Fruit fly (Drosophila melanogaster): ENCODE measurements around the gene loj.

loj gene

DNA sequence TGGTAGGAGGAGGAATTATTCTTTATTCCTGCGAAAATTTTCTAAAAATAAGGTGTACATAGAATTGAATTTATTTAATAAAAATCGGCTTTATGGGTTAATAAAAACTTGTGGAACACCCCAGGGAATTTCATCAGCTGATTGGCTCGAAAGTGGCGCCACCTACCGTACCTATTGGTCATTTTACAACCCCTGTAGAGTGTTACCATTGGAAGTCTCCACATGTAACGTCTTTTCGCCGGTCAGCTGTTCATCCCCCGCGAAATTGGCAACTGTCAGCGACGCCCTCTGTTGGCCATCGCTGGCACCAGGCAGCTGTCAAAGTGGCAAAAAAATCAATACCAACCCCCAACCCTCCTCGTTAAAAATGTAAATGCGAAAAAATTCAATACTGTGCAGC, 12.2 kb upstream of the loj start, which contains the start of gene CG13293:
Gene CG13293 (plus strand): TSS at position 323 of the 400 bp plus-strand sequence.
- TF ChIP-seq CTCF (optimal IDR thresholded peaks at IDR 0.05) (peak; percentile 92 to 97), CG8478 (optimal IDR thresholded peaks at IDR 0.05) (no peak)

DNA sequence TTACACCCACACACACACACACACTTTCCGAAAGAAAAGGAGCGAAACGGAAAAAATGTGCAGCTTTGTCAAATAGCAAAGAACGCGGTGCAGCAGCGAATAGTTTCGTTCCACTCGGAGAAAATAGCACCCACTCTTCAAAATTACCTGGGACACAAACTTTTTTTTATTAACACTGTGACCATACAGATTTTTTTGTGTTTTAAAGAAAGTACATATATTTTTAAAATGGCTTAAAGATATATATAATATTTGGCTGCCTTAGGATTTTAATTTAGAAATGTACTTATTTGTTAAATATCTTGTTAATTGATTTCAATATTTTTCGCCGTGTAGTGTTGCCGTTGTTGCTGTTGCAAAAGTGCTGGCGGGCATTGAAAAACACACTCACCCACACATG, 10.3 kb upstream of the loj start:
- TF ChIP-seq CTCF (optimal IDR thresholded peaks at IDR 0.05) (no peak), CG8478 (optimal IDR thresholded peaks at IDR 0.05) (no peak)

DNA sequence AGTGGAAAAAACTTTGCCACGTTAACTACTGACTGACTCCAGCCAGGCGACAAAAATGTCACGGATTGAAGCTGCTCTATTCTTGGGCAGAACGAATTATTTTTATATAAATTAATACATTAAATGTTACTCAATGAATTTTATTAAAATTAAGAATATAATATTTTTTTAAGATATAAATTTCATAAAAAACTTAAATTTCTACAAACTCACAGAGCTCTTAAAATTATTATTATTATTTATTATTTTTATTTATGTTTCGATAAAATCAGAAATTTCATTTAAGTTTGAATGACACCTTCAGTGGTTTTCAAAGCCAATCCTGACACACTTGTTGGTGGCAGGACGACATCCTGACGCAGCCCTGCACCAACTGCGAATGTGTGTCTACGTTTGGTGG, 9.6 kb upstream of the loj start:
- TF ChIP-seq CG8478 (optimal IDR thresholded peaks at IDR 0.05), result no peak
- TF ChIP-seq CTCF (optimal IDR thresholded peaks at IDR 0.05), result no peak

DNA sequence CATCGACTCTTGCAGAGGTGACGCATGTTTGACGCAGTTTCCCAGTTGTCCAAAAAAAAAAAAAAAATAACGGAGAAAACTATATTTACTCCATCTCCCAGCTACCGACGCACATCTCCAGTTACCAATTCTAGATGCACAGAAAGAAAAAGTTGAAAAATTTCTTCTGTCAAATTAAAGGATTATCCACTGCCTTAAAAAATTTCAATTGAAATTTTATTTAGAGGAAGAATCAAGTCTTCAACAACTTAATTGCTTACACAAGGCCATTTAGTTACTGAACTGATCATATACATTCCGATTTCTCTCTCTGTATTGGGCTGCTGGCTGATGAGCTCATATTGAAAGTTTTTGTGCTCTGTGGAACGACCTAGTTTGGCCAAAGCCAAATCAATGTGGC, 8.8 kb upstream of the loj start:
- TF ChIP-seq CG8478 (optimal IDR thresholded peaks at IDR 0.05), result no peak
- TF ChIP-seq CTCF (optimal IDR thresholded peaks at IDR 0.05), result no peak

DNA sequence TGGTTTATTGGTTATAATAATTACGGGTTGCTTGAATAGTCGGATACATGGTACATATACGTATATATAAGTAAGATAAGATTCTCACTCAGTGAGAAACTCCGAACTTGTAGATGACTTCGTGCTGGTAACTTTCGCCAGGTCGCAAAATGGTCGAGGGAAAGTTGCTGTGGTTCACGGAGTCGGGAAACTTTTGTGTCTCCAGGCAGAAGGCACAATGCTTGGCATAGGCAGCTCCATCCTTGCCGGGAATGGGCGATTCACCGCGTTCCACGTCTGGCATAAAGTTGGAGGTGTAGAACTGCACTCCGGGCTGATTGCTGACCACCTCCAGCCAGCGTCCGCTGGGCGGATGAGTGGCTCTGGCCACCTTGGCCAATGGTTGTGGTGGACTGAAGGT, 1.6 kb upstream of the loj start, which contains the start of gene CG10469:
Gene CG10469 (minus strand): TSS at position 101 of the 400 bp plus-strand sequence.
- TF ChIP-seq CG8478 (optimal IDR thresholded peaks at IDR 0.05), result no peak
- TF ChIP-seq CTCF (optimal IDR thresholded peaks at IDR 0.05), result no peak

DNA sequence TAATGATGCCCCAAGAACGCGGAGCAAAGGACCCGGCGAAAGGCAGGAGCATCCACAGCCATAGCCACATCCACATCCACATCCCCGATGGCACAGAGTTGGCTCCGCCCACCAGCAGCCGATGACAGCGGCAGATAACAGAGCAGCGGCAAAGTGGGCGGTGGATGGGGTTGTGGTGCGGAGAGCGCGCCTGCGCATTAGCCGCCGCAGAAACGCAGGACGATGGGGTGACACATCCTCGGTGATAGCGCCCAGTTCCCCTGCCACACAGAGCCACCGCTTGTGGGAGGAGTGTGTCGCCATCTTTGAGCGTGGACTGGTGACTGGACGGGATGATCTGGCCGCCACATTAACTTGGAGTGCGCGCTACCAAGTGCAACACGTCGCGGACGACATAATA, 2.5 kb downstream of the loj start, which contains the start of gene Ets65A:
Gene Ets65A (plus strand): TSS at position 348 of the 400 bp plus-strand sequence.
- TF ChIP-seq CTCF (optimal IDR thresholded peaks at IDR 0.05) (no peak), CG8478 (optimal IDR thresholded peaks at IDR 0.05) (no peak)

DNA sequence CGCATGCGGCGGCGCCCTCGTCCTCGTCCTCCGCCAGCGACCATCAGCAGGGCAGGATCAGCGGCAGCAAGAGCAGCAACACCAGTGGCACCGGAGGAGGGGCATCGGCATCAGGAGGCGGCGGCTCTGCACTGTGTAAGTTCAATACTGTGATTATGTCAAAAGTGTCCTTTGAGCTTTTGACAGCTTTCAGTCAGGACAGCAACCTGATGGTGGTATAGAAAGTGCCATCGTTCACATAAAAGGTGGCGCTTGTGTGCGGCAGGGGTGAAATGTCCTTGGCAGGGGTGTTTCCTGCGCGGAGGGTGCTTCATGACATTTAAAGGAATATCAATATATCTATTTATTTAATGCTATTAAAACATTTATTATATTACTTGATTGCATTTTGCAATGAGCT, 8.9 kb downstream of the loj start:
- TF ChIP-seq CG8478 (optimal IDR thresholded peaks at IDR 0.05) (no peak), CTCF (optimal IDR thresholded peaks at IDR 0.05) (peak; percentile 89 to 95)

DNA sequence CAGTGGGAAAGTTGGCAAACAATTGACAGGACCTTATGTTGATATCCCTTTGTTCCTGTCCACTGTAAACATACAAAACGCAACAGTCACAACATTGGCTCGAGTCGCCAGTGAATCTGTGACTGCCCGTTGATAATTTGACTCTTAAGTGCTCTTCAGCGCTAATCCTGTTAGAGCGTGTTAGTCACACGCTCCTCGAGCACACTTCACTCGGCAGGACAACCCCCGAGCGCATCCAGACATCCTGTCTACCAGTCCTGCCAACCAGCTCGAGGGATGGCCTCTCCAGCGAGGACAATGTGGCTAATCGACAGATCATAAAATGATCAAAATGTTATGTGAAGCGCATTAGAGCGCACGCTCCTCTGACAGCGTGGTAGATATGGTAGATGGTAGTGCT, 9.8 kb downstream of the loj start:
- TF ChIP-seq CTCF (optimal IDR thresholded peaks at IDR 0.05) (no peak), CG8478 (optimal IDR thresholded peaks at IDR 0.05) (no peak)

DNA sequence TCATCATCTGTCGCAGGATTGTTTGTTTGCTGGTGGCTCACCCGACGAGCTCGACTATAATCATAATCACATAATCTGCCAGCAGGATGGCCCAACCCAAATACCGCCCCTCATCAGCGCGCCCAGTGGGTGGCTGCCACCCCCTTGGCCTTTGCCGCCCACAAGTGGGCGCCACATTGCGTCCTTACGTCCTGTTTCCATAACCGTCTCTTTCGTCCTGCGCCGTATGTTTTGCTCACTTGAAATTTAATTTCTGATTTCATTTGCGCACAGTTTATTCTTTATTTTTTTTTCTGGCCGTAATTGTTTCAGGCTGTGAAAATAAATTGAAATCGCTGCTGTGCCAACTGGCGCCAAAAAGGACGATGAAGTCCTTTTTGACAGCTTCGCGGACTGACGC, 10.6 kb downstream of the loj start:
- TF ChIP-seq CG8478 (optimal IDR thresholded peaks at IDR 0.05), result no peak
- TF ChIP-seq CTCF (optimal IDR thresholded peaks at IDR 0.05), result no peak

DNA sequence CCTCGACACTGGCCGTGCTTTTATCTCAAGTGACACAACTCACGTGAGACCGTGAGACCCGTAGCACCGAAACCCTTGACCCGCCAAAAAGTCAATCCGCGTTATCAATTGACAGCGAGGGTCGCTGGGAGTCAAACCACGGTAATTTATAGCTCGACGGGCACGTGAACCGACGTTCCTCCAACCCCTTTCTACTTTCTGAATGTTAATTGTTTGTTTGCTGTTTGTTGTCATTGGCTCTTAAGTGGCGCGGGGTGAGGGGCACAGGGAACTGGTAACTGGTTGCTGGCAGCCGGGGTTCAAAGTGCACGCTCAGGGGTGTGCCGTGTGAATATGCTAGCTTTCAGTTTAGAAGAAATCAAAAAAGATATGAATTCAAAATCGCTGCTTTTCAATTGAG, 11.9 kb downstream of the loj start:
- TF ChIP-seq CTCF (optimal IDR thresholded peaks at IDR 0.05), result no peak
- no peak for TF ChIP-seq CG8478 (optimal IDR thresholded peaks at IDR 0.05)

DNA sequence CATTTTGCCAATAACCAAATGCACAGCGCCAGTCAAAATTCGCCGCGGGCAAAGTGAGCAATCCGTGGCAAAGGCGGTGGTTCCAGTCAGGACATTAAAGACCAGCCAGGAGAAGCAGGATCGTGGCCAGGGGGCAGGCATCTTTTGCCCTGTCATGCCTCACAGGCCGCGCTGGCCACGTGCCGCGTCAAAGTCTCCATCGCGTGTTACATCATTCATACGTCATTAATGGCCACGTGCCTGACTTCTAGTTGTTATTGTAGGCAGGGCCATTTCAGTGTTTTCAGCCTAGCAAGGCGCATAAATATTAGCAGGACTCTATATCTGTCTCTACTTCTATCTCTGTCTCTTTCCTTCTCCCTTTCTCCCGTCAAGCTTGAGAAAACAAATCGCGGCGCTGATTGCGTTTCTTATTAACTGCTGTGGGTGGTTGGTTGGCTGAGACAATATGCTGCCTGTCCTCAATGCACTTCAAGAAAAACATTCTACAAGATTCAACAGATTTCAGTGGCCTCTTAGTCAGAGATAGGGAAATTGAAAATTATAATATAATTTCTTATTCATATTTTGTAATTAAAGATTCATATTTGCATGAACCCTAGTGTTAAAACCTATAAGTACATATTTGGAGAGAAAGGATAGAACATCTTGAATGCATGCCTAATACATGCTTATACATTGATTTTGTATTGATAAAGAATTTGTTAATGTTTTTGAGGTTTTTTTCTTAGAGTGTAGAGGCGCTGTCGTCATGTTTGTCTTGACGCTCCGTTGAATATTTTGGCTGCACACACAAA, 13.7 kb downstream of the loj start:
- TF ChIP-seq CG8478 (optimal IDR thresholded peaks at IDR 0.05) (no peak), CTCF (optimal IDR thresholded peaks at IDR 0.05) (no peak)

DNA sequence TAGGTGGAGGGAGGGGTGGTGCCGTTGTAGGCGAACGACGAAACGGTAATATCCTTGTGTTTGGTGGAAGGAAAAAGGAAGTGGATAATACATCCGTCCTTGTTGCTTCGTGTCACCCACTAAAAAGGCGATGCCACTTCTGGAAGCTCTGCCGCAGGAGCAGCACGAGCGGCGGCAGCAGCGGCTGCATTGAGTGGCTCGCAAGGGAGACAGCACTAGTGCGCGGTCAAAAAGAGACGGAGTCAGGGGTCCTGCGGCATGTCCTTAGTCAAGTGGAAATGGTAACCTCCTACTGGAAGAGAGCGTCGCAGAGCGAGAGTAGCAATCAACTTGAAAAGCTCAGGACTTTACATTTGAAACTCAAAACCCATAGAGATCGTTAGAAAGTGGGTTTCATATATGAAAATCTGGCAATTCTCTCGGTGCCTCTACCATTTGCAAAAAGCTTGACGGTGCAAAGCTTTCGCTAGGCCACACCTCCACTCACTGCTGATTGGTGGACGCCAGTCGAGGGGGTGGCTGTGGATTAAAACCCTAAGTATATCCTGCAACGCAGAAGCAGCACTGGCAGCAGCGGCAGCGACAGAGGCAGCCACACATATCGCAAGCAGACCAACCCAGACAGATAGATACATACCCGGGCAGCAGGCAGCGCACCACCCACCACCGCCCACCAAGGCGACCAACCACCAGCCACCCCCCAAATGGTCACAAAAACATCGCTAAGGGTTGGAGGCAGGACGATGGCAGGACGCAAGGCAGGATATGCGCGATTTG, 16.1 kb downstream of the loj start:
- TF ChIP-seq CG8478 (optimal IDR thresholded peaks at IDR 0.05), result no peak
- TF ChIP-seq CTCF (optimal IDR thresholded peaks at IDR 0.05), result no peak

DNA sequence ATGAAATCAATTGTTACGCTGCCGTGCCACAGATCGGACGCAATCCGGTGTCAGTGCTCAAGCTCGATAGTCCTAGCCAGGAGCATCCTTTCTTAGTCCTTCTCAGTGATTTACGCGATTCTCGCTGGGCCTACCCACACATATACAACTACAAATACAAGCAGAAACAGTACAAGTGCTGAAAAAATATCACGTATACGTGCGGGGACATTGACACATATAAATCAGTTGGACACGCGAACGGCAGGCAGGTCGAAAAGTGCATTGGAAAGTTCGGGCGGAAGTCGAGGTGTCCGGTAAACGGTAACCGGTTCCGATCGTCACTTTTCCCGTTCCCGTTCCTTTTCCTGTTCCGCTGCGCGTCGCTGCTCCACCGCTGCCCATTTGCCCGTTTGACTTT, 16.7 kb downstream of the loj start:
- TF ChIP-seq CTCF (optimal IDR thresholded peaks at IDR 0.05) (no peak), CG8478 (optimal IDR thresholded peaks at IDR 0.05) (no peak)

DNA sequence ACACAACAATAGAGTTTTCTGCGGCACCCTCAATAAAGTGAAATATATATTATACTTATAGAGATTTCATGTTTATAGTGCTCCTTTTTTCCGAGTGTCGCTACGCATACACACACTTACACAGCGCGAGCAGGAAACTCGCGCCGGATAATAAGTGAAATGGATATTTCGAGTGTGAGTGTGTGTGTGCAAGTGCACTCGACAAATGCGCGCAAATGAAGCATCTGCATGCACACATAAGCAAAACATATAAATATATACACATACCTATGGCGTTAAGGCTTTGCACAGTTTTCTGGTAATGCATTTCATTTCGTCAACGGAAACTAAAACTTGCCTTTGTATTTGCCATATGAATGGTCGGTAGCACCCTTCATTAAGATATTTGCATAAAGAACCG, 20.7 kb downstream of the loj start:
- no peak for TF ChIP-seq CG8478 (optimal IDR thresholded peaks at IDR 0.05)
- TF ChIP-seq CTCF (optimal IDR thresholded peaks at IDR 0.05), result no peak

DNA sequence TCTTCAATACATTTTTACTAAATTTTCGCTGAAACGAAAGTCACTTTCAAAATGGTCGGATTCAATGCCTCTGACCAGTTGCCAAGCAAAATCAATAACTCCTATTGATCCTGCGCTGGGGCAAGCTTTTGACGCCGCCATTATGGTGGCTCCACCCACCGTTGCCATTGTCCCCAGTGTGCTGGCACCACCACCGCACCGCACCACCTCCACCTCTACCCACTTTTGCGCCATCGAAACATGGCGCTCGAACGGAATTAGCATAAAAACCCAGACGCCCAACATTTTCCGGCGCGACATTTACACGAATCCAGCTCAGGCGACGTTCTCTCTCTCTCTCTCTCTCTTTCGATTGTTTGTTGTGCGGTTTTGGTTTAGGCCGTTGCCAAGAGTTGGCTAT, 22.1 kb downstream of the loj start:
- no peak for TF ChIP-seq CG8478 (optimal IDR thresholded peaks at IDR 0.05)
- TF ChIP-seq CTCF (optimal IDR thresholded peaks at IDR 0.05), result no peak
